Worm (Caenorhabditis elegans) whole organism, L4 larva: Measurements from ENCODE around the gene dml-1.
A peak's percentile ranks its signal among the peaks of the same experiment; 100 is the strongest.
"Not testable (repeated sequence)": the region's sequence is repeated elsewhere in the genome, so short reads cannot be mapped to it uniquely, and the experiment has no call there.

ENCODE experiments used
- D1046.2 ChIP-seq: fragments of 200-800 bp; sonication (Bioruptor generic); IDR thresholded peaks from 2 replicates; pipeline ENCODE4 v1.3.6; 2022; ENCODE audit warnings: missing genetic modification characterization, missing compliant biosample characterization
- Y48G9A.11 ChIP-seq: fragments of 200-800 bp; sonication (Bioruptor generic); IDR thresholded peaks from 2 replicates; pipeline ENCODE4 v1.3.6; 2022; ENCODE audit warnings: missing genetic modification reagents, missing genetic modification characterization, missing compliant biosample characterization
- ZK337.2 ChIP-seq: fragments of 200-800 bp; sonication (Bioruptor generic); IDR thresholded peaks from 2 replicates; pipeline ENCODE4 v1.3.6; 2022; ENCODE audit warnings: missing genetic modification reagents, missing genetic modification characterization, missing compliant biosample characterization
- aha-1 ChIP-seq: fragments of 150-350 bp; peaks from one replicate; lab custom pipeline; 2014; ENCODE audit warnings: missing biosample characterization, missing genetic modification characterization
- ceh-32 ChIP-seq: sonication (generic microtip); optimal IDR thresholded peaks from 2 replicates; lab custom pipeline; 2016; ENCODE audit warnings: mild to moderate bottlenecking, missing genetic modification characterization, missing compliant biosample characterization; ENCODE audit not compliant: poor library complexity
- ctbp-1 ChIP-seq: fragments of 200-800 bp; sonication (Bioruptor generic); IDR thresholded peaks from 2 replicates; pipeline ENCODE4 v1.3.6; 2022; ENCODE audit warnings: missing genetic modification reagents, missing genetic modification characterization, missing compliant biosample characterization
- daf-8 ChIP-seq: fragments of 200-800 bp; sonication (Bioruptor generic); IDR thresholded peaks from 2 replicates; pipeline ENCODE4 v1.3.6; 2022; ENCODE audit warnings: missing genetic modification characterization, missing compliant biosample characterization
- dmd-6 ChIP-seq: fragments of 200-800 bp; sonication (Bioruptor generic); IDR thresholded peaks from 2 replicates; pipeline ENCODE4 v1.3.6; 2022; ENCODE audit warnings: missing genetic modification reagents, missing genetic modification characterization, missing compliant biosample characterization
- dpl-1 ChIP-seq: fragments of 150-350 bp; optimal IDR thresholded peaks from 2 replicates; lab custom pipeline; 2014; ENCODE audit warnings: missing biosample characterization, missing genetic modification reagents, missing genetic modification characterization
- hlh-11 ChIP-seq: fragments of 200-800 bp; sonication (Bioruptor generic); optimal IDR thresholded peaks from 2 replicates; lab custom pipeline; 2018; ENCODE audit warnings: mild to moderate bottlenecking, missing genetic modification characterization, missing compliant biosample characterization
- hmg-1.1 ChIP-seq: fragments of 200-800 bp; sonication (Bioruptor generic); IDR thresholded peaks from 2 replicates; pipeline ENCODE4 v1.3.6; 2022; ENCODE audit warnings: missing genetic modification reagents, missing genetic modification characterization, missing compliant biosample characterization
- lin-1 ChIP-seq: fragments of 200-800 bp; sonication (Bioruptor generic); IDR thresholded peaks from 2 replicates; pipeline ENCODE4 v1.3.6; 2022; ENCODE audit warnings: missing genetic modification reagents, missing genetic modification characterization, missing compliant biosample characterization
- lin-29 ChIP-seq: fragments of 200-800 bp; sonication (Bioruptor generic); IDR thresholded peaks from 2 replicates; pipeline ENCODE4 v1.3.6; 2022; ENCODE audit warnings: missing genetic modification reagents, missing genetic modification characterization, missing compliant biosample characterization
- lin-38 ChIP-seq: fragments of 200-800 bp; sonication (Bioruptor generic); IDR thresholded peaks from 2 replicates; pipeline ENCODE4 v1.3.6; 2022; ENCODE audit warnings: missing genetic modification reagents, missing genetic modification characterization, missing compliant biosample characterization
- lir-3 ChIP-seq: sonication (generic microtip); optimal IDR thresholded peaks from 2 replicates; lab custom pipeline; 2016; ENCODE audit warnings: mild to moderate bottlenecking, missing genetic modification characterization, missing compliant biosample characterization
- lsy-2 ChIP-seq, 2 experiments: fragments of 150-350 bp in 1 of 2; sonication (generic microtip) in 1 of 2; optimal IDR thresholded peaks; 2 replicates each; lab custom pipeline; 2014 to 2017; ENCODE audit warnings: missing biosample characterization in 2 of 2, missing genetic modification characterization in 2 of 2
- madf-5 ChIP-seq, 2 experiments: fragments of 200-800 bp; sonication (Bioruptor generic); IDR thresholded peaks; 2 replicates each; pipeline ENCODE4 v1.3.6; 2022; ENCODE audit warnings: missing compliant biosample characterization in 2 of 2, missing genetic modification characterization in 2 of 2
- mdt-29 ChIP-seq: fragments of 200-800 bp; sonication (Bioruptor generic); IDR thresholded peaks from 2 replicates; pipeline ENCODE4 v1.3.6; 2022; ENCODE audit warnings: missing genetic modification reagents, missing genetic modification characterization, missing compliant biosample characterization
- mes-2 ChIP-seq: sonication (generic microtip); optimal IDR thresholded peaks from 2 replicates; lab custom pipeline; 2016; ENCODE audit warnings: missing genotype, mild to moderate bottlenecking, missing genetic modification characterization, missing compliant biosample characterization; ENCODE audit not compliant: poor library complexity, severe bottlenecking
- nhr-10 ChIP-seq: fragments of 150-350 bp; optimal IDR thresholded peaks from 2 replicates; lab custom pipeline; 2014; ENCODE audit warnings: missing biosample characterization, missing genetic modification characterization
- nhr-102 ChIP-seq: sonication (generic microtip); optimal IDR thresholded peaks from 2 replicates; lab custom pipeline; 2016; ENCODE audit warnings: mild to moderate bottlenecking, missing genetic modification characterization, moderate library complexity, missing compliant biosample characterization
- nhr-237 ChIP-seq: sonication (generic microtip); optimal IDR thresholded peaks from 2 replicates; lab custom pipeline; 2017; ENCODE audit warnings: missing biosample characterization, missing genetic modification characterization
- pha-4 ChIP-seq, 2 experiments: fragments of 150-350 bp in 1 of 2; fragments of 200-800 bp in 1 of 2; sonication (Bioruptor generic) in 1 of 2; IDR thresholded peaks in 1 of 2; optimal IDR thresholded peaks in 1 of 2; 2 replicates each; pipeline versions ENCODE4 v1.3.6 to Lab custom; 2014 to 2022; ENCODE audit warnings: missing genetic modification characterization in 2 of 2, missing genetic modification reagents in 2 of 2, missing biosample characterization in 1 of 2, missing compliant biosample characterization in 1 of 2
- rbr-2 ChIP-seq: sonication (generic microtip); optimal IDR thresholded peaks from 2 replicates; lab custom pipeline; 2016; ENCODE audit warnings: missing genotype, missing genetic modification characterization, missing compliant biosample characterization
- vab-7 ChIP-seq: fragments of 200-800 bp; sonication (Bioruptor generic); IDR thresholded peaks from 2 replicates; pipeline ENCODE4 v1.3.6; 2022; ENCODE audit warnings: missing genetic modification reagents, missing genetic modification characterization, missing compliant biosample characterization

Gene dml-1

DNA sequence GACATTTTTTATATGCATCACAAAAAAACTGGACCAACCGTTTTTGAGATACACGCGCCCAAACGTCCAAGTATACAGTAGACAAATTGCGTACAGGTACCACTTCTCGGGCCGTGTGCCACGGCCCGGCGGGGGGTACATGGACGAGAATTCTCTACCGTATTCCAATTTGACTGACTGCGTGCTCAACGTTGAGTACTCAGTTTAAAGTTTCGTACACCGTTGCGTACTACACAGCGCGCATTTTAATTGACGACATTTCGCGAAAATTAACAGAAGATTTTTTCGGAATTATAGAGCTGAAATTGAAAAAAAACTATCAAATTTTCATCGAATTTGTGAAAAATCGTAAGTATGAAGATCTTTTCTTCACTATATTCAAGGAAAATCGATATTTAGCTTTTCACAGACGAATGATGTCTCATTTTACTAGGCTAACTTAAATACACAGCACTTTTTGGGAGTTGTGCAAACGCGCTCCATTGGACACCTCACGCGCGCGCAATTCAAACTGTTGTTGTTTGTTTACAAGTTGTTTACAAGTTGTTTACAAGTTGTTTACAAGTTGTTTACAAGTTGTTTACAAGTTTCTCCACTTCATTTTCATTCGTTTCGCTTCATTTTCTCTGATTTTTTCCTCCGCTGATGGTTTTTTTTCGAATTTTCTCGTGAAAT, 9.4 kb downstream of the dml-1 start (continued):
- TF ChIP-seq lin-29 (GFP tag; lab: Robert Waterston, UW) = peak; percentile 41; the same call in 1 of the 2 replicates
- peak; percentile 54 for TF ChIP-seq vab-7 (GFP tag; lab: Robert Waterston, UW)
- peak; percentile 80 for TF ChIP-seq mes-2
- TF ChIP-seq lin-38 = peak; percentile 93
- TF ChIP-seq rbr-2 (tag; lab: Kevin White, UChicago) = peak; percentile 69
- TF ChIP-seq hmg-1.1 (GFP tag; lab: Robert Waterston, UW) = peak; percentile 63; the same call in 1 of the 2 replicates
- TF ChIP-seq pha-4 (GFP tag; IDR thresholded peaks at IDR 0.05; lab: Robert Waterston, UW) = peak; percentile 54; the same call in 1 of the 2 replicates
- TF ChIP-seq pha-4 (tag; optimal IDR thresholded peaks at IDR 0.05; lab: Kevin White, UChicago) = not testable (repeated sequence)
- TF ChIP-seq hlh-11 (tag; lab: Kevin White, UChicago) = peak; percentile 7

DNA sequence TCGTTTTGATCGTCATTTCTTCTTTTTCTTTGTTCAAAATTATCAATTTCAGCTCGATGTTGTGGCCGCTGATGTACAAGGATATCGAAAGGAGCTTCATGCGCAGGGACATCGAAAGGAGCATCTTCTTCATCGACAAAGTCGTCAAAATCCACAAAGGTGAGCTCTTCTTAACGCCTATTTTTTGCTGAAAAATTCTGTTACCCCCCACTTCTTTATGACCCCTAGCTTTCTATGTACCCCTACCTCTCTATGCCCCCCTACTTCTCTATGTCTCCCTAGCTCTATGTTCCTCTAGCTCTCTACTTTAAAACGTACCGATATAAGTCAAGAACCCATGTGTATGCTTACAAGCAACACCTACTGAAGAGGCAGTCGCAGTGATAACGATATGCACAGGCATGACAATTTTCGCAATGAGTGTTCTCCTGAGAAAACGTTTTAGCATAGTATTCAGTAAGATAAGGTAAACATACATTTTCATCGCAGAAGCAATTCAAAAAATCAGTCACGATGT, 10.9 kb downstream of the dml-1 start, which contains the start of gene Y54G2A.36:
TSS of gene Y54G2A.36 (plus strand) at position 51 of the 517 bp plus-strand sequence.
- peak; percentile 51 for TF ChIP-seq aha-1
- TF ChIP-seq madf-5 (GFP tag; IDR thresholded peaks at IDR 0.05; lab: Robert Waterston, UW) = 0 out of 4 replicates have a peak, but pooled peaks of 1 of the 2 experiments have one; percentile 19
- TF ChIP-seq lsy-2 (tag; optimal IDR thresholded peaks at IDR 0.05; lab: Kevin White, UChicago) = no peak
- no peak for TF ChIP-seq Y48G9A.11 (GFP tag; lab: Robert Waterston, UW)

- TF ChIP-seq dpl-1 (peak; percentile 5), lin-38 (peak; percentile 92), hmg-1.1 (GFP tag; lab: Robert Waterston, UW) (0 out of 2 replicates have a peak, but pooled peaks have one; percentile 20)
- TF ChIP-seq, all 104 proteins: peak for 3; not testable (repeated sequence) for 101
Measured at ce11 chrIV:2901973-2902372, 15.2 kb downstream of the dml-1 start.

ce11 chrIV:2914545-2914944, 27.8 kb downstream of the dml-1 start:
- TF ChIP-seq ceh-32 (tag; lab: Kevin White, UChicago) (no peak), mdt-29 (GFP tag; lab: Robert Waterston, UW) (0 out of 2 replicates have a peak, but pooled peaks have one; percentile 16), dmd-6 (no peak), lsy-2 (tag; optimal IDR thresholded peaks at IDR 0.05; lab: Kevin White, UChicago) (no peak), lin-1 (no peak), rbr-2 (tag; lab: Kevin White, UChicago) (no peak), Y48G9A.11 (GFP tag; lab: Robert Waterston, UW) (peak; percentile 18; the same call in 1 of the 2 replicates), nhr-10 (tag; lab: Kevin White, UChicago) (no peak), nhr-237 (tag; lab: Kevin White, UChicago) (no peak), lin-38 (peak; percentile 57)
- TF ChIP-seq, all 104 proteins: peak for 3

- TF ChIP-seq Y48G9A.11 (GFP tag; lab: Robert Waterston, UW) = no peak
- no peak for TF ChIP-seq ctbp-1 (GFP tag; lab: Robert Waterston, UW)
- no peak for TF ChIP-seq ZK337.2
- TF ChIP-seq lin-1 = no peak
- TF ChIP-seq lin-38 = peak; percentile 59
- TF ChIP-seq daf-8 (GFP tag; lab: Robert Waterston, UW) = no peak
Measured at ce11 chrIV:2916043-2916442, 29.3 kb downstream of the dml-1 start.

ce11 chrIV:2917729-2918128, 31.0 kb downstream of the dml-1 start, which contains the start of gene Y54G2A.50:
Y54G2A.50 (plus strand) TSS chrIV:2918029.
- TF ChIP-seq D1046.2 (GFP tag; lab: Robert Waterston, UW); nhr-102 (tag; lab: Kevin White, UChicago); lir-3: not testable (repeated sequence)
